Worm (Caenorhabditis elegans): ENCODE data around the gene C17G10.7.

Gene C17G10.7

ce11 chrII:5577060-5577459 is 30.6 kb downstream of the C17G10.7 start:
- no peak for TF ChIP-seq ama-1 (optimal IDR thresholded peaks at IDR 0.05)
- TF ChIP-seq Y116A8C.19 (tag; optimal IDR thresholded peaks at IDR 0.05; ENCODE audit: borderline replicate concordance): no peak
- no peak for TF ChIP-seq pax-3 (tag; optimal IDR thresholded peaks at IDR 0.05)
- TF ChIP-seq C04F5.9 (tag; optimal IDR thresholded peaks at IDR 0.05): no peak
- TF ChIP-seq egl-13 (tag; optimal IDR thresholded peaks at IDR 0.05): peak; percentile 0
- no peak for TF ChIP-seq tbx-2 (tag; optimal IDR thresholded peaks at IDR 0.05)
- TF ChIP-seq nhr-77 (tag; optimal IDR thresholded peaks at IDR 0.05): no peak
- no peak for TF ChIP-seq nhr-237 (tag; optimal IDR thresholded peaks at IDR 0.05)
- TF ChIP-seq sup-37 (GFP tag; optimal IDR thresholded peaks at IDR 0.05): no peak
- no peak for TF ChIP-seq mef-2 (tag; optimal IDR thresholded peaks at IDR 0.05)
- TF ChIP-seq unc-86 (tag; optimal IDR thresholded peaks at IDR 0.05): no peak
- TF ChIP-seq lin-13 (GFP tag; optimal IDR thresholded peaks at IDR 0.05): peak; percentile 2
- TF ChIP-seq sptf-1 (tag; optimal IDR thresholded peaks at IDR 0.05): no peak
- TF ChIP-seq aly-2 (tag; optimal IDR thresholded peaks at IDR 0.05): no peak
- TF ChIP-seq efl-3 (GFP tag; optimal IDR thresholded peaks at IDR 0.05): no peak
- TF ChIP-seq nhr-47 (tag; optimal IDR thresholded peaks at IDR 0.05): no peak
- no peak for TF ChIP-seq nhr-12 (tag; optimal IDR thresholded peaks at IDR 0.05)
- TF ChIP-seq pag-3 (tag; optimal IDR thresholded peaks at IDR 0.05; ENCODE audit: borderline replicate concordance, insufficient read depth): no peak
- TF ChIP-seq nhr-19 (GFP tag; conservative IDR thresholded peaks at IDR 0.05): 0 out of 2 replicates have a peak, but pooled peaks have one; percentile 15
- TF ChIP-seq ceh-63 (GFP tag; optimal IDR thresholded peaks at IDR 0.05): no peak
- TF ChIP-seq nhr-28 (tag; optimal IDR thresholded peaks at IDR 0.05): no peak
- no peak for TF ChIP-seq pqm-1 (tag; optimal IDR thresholded peaks at IDR 0.05)
- no peak for TF ChIP-seq hpl-2 (GFP tag; optimal IDR thresholded peaks at IDR 0.05)
- TF ChIP-seq nhr-90 (tag; optimal IDR thresholded peaks at IDR 0.05; ENCODE audit: poor library complexity): peak; percentile 10
- no peak for TF ChIP-seq lir-3 (tag; optimal IDR thresholded peaks at IDR 0.05; ENCODE audit: poor library complexity)
- TF ChIP-seq hlh-4 (tag; optimal IDR thresholded peaks at IDR 0.05): no peak
- no peak for TF ChIP-seq dsc-1 (tag; optimal IDR thresholded peaks at IDR 0.05)
- TF ChIP-seq snu-23 (GFP tag; optimal IDR thresholded peaks at IDR 0.05): peak; percentile 55
- no peak for TF ChIP-seq unc-62 (GFP tag; optimal IDR thresholded peaks at IDR 0.05)
- TF ChIP-seq fos-1 (tag; optimal IDR thresholded peaks at IDR 0.05): no peak
- peak; percentile 54 for TF ChIP-seq C16A3.4 (tag; optimal IDR thresholded peaks at IDR 0.05)
- TF ChIP-seq C34B4.2 (tag; optimal IDR thresholded peaks at IDR 0.05): no peak
- peak; percentile 40 for TF ChIP-seq skn-1 (tag; optimal IDR thresholded peaks at IDR 0.05)
- no peak for TF ChIP-seq nhr-76 (tag; optimal IDR thresholded peaks at IDR 0.05)
- no peak for TF ChIP-seq fkh-4 (tag; optimal IDR thresholded peaks at IDR 0.05; ENCODE audit: borderline replicate concordance)
- no peak for TF ChIP-seq jun-1 (tag; optimal IDR thresholded peaks at IDR 0.05)
- no peak for TF ChIP-seq ceh-88 (GFP tag; IDR thresholded peaks at IDR 0.05)
- TF ChIP-seq zag-1 (tag; optimal IDR thresholded peaks at IDR 0.05): no peak
- no peak for TF ChIP-seq unc-98 (GFP tag; IDR thresholded peaks at IDR 0.05)
- TF ChIP-seq tlp-1 (tag; optimal IDR thresholded peaks at IDR 0.05): no peak
- TF ChIP-seq ceh-8 (GFP tag; optimal IDR thresholded peaks at IDR 0.05): no peak
- TF ChIP-seq dpl-1 (GFP tag; optimal IDR thresholded peaks at IDR 0.05): peak; percentile 18 to 31 (median 29)
- no peak for TF ChIP-seq nhr-11 (tag; optimal IDR thresholded peaks at IDR 0.05)
- no peak for TF ChIP-seq F16B12.6 (tag; optimal IDR thresholded peaks at IDR 0.05)
- peak; percentile 52 for TF ChIP-seq nhr-71 (tag; optimal IDR thresholded peaks at IDR 0.05)
- no peak for TF ChIP-seq ztf-4 (tag; optimal IDR thresholded peaks at IDR 0.05)
- TF ChIP-seq vab-15 (tag; optimal IDR thresholded peaks at IDR 0.05): no peak
- TF ChIP-seq ceh-82 (tag; optimal IDR thresholded peaks at IDR 0.05): peak in 1 of 3 experiments; percentile 6
- TF ChIP-seq ztf-11 (tag; optimal IDR thresholded peaks at IDR 0.05): no peak
- TF ChIP-seq blmp-1 (tag; optimal IDR thresholded peaks at IDR 0.05): peak; percentile 20
- no peak for TF ChIP-seq lin-15B (tag; optimal IDR thresholded peaks at IDR 0.05)
- peak; percentile 36 for TF ChIP-seq snpc-4 (tag; optimal IDR thresholded peaks at IDR 0.05)
- TF ChIP-seq fkh-10 (GFP tag; optimal IDR thresholded peaks at IDR 0.05): no peak
- TF ChIP-seq mab-9 (GFP tag; IDR thresholded peaks at IDR 0.05): no peak
- TF ChIP-seq mep-1 (tag; optimal IDR thresholded peaks at IDR 0.05): no peak
